Worm (Caenorhabditis elegans): Measurements from ENCODE around the gene T13H5.8.

DNA sequence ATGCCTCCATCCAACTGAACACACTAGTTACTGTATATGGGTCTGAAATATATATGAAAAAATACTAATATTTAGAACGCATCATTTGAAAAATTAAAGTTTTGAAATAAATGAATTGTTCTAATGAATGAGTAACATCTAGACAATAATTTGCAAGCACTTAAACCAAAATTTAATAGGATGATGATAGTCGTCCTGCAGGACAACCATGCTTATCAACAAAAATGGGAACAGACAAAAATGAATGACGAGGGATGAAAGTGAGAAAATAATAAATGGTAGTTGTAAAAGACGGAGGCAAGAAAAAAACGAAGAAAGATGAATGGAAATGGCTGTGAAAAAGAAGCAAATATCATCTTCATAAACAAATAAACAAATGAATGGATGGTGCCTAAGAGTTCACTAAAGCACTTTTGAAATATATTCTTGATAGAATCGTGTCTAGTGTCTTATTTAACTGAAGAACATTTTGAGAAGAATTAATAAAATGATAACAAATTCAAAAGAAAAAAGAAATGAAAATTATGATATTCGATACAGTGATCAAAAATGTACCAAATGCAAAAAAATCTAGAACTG lies 13.0 kb downstream of the T13H5.8 start, which contains the start of gene gldi-7:
- no peak for TF ChIP-seq W03F9.2 (tag; optimal IDR thresholded peaks at IDR 0.05)
- no peak for TF ChIP-seq him-1 (tag; optimal IDR thresholded peaks at IDR 0.05)

Data from whole organism, L4/young adult.